Fruit fly (Drosophila melanogaster) whole organism, embryonic: ENCODE results near the gene gammaTub37C.

ENCODE experiments used
- Adf1 ChIP-seq: fragments of 200-800 bp; sonication (Bioruptor generic); IDR thresholded peaks from 2 replicates; pipeline ENCODE4 v1.3.6; 2022; ENCODE audit warnings: missing biosample characterization, missing genetic modification characterization
- Asciz ChIP-seq: fragments of 200-800 bp; sonication (Bioruptor generic); optimal IDR thresholded peaks from 2 replicates; lab custom pipeline; 2017; ENCODE audit warnings: missing biosample characterization, mild to moderate bottlenecking, missing genetic modification characterization, missing genetic modification reagents
- Atf6 ChIP-seq: fragments of 200-800 bp; sonication (Bioruptor generic); IDR thresholded peaks from 2 replicates; pipeline ENCODE4 v1.3.6; 2022; ENCODE audit warnings: missing biosample characterization, missing genetic modification characterization
- CG10274 ChIP-seq: fragments of 200-800 bp; sonication (Bioruptor generic); optimal IDR thresholded peaks from 3 replicates; lab custom pipeline; 2017; ENCODE audit warnings: missing biosample characterization, mild to moderate bottlenecking, missing genetic modification characterization
- CG11695 ChIP-seq: fragments of 200-800 bp; sonication (Bioruptor generic); IDR thresholded peaks from 3 replicates; pipeline ENCODE4 v1.3.6; 2022; ENCODE audit warnings: missing biosample characterization, missing genetic modification characterization
- CG11723 ChIP-seq: fragments of 200-800 bp; sonication (Bioruptor generic); optimal IDR thresholded peaks from 2 replicates; lab custom pipeline; 2017; ENCODE audit warnings: missing biosample characterization, mild to moderate bottlenecking, missing genetic modification characterization
- CG12104 ChIP-seq: fragments of 200-800 bp; sonication (Bioruptor generic); optimal IDR thresholded peaks from 3 replicates; lab custom pipeline; 2016; ENCODE audit warnings: missing biosample characterization, missing genetic modification characterization
- CG1233 ChIP-seq: fragments of 200-800 bp; sonication (Bioruptor generic); optimal IDR thresholded peaks from 4 replicates; lab custom pipeline; 2018; ENCODE audit warnings: missing biosample characterization, mild to moderate bottlenecking, missing genetic modification characterization
- CG12942 ChIP-seq: fragments of 200-800 bp; sonication (Bioruptor generic); optimal IDR thresholded peaks from 3 replicates; lab custom pipeline; 2016; ENCODE audit warnings: missing biosample characterization, missing genetic modification characterization
- CG13775 ChIP-seq: fragments of 200-800 bp; sonication (Bioruptor generic); optimal IDR thresholded peaks from 3 replicates; lab custom pipeline; 2017; ENCODE audit warnings: missing biosample characterization, mild to moderate bottlenecking, missing genetic modification characterization
- CG14014 ChIP-seq: fragments of 200-800 bp; sonication (Bioruptor generic); IDR thresholded peaks from 2 replicates; pipeline ENCODE4 v1.3.6; 2022; ENCODE audit warnings: missing biosample characterization, missing genetic modification characterization
- CG14965 ChIP-seq: fragments of 200-800 bp; sonication (Bioruptor generic); optimal IDR thresholded peaks from 2 replicates; lab custom pipeline; 2016; ENCODE audit warnings: missing biosample characterization, missing genetic modification characterization, borderline replicate concordance
- CG18599 ChIP-seq: fragments of 200-800 bp; sonication (Bioruptor generic); optimal IDR thresholded peaks from 3 replicates; lab custom pipeline; 2017; ENCODE audit warnings: missing biosample characterization, missing genetic modification characterization, mild to moderate bottlenecking, moderate library complexity, missing genetic modification reagents
- CG34422 ChIP-seq: fragments of 200-800 bp; sonication (Bioruptor generic); IDR thresholded peaks from 3 replicates; pipeline ENCODE4 v1.3.6; 2022; ENCODE audit warnings: missing biosample characterization, missing genetic modification characterization
- CG4360 ChIP-seq: fragments of 200-800 bp; sonication (Bioruptor generic); IDR thresholded peaks from 2 replicates; pipeline ENCODE4 v1.3.6; 2022; ENCODE audit warnings: missing biosample characterization, missing genetic modification characterization
- CG4707 ChIP-seq: fragments of 200-800 bp; sonication (Bioruptor generic); optimal IDR thresholded peaks from 2 replicates; lab custom pipeline; 2018; ENCODE audit warnings: missing biosample characterization, mild to moderate bottlenecking, missing genetic modification characterization, moderate library complexity
- CG5180 ChIP-seq: fragments of 200-800 bp; sonication (Bioruptor generic); optimal IDR thresholded peaks from 3 replicates; lab custom pipeline; 2017; ENCODE audit warnings: missing biosample characterization, missing genetic modification characterization, mild to moderate bottlenecking, moderate library complexity, missing genetic modification reagents
- CG9437 ChIP-seq: fragments of 200-800 bp; sonication (Bioruptor generic); optimal IDR thresholded peaks from 2 replicates; lab custom pipeline; 2018; ENCODE audit warnings: missing biosample characterization, mild to moderate bottlenecking, missing genetic modification characterization
- CTCF ChIP-seq: fragments of 200-800 bp; sonication (Bioruptor generic); optimal IDR thresholded peaks from 2 replicates; lab custom pipeline; 2017; ENCODE audit warnings: missing biosample characterization, mild to moderate bottlenecking, missing genetic modification characterization, moderate library complexity
- Ets65A ChIP-seq: fragments of 200-800 bp; sonication (Bioruptor generic); peaks from one replicate; lab custom pipeline; 2016; ENCODE audit warnings: missing biosample characterization, missing genetic modification characterization
- Hand ChIP-seq: fragments of 200-800 bp; sonication (Bioruptor generic); optimal IDR thresholded peaks from 2 replicates; lab custom pipeline; 2017; ENCODE audit warnings: mild to moderate bottlenecking, missing biosample characterization, missing genetic modification reagents, missing genetic modification characterization
- Hr39 ChIP-seq: fragments of >200 bp; optimal IDR thresholded peaks from 2 replicates; lab custom pipeline; 2017
- MTF-1 ChIP-seq: fragments of 200-800 bp; sonication (Bioruptor generic); optimal IDR thresholded peaks from 2 replicates; lab custom pipeline; 2018; ENCODE audit warnings: missing biosample characterization, mild to moderate bottlenecking, missing genetic modification characterization, borderline replicate concordance
- Mrtf ChIP-seq: fragments of 200-800 bp; sonication (Bioruptor generic); IDR thresholded peaks from 3 replicates; pipeline ENCODE4 v1.3.6; 2022; ENCODE audit warnings: missing biosample characterization, missing genetic modification characterization
- Nf-YA ChIP-seq: fragments of 200-800 bp; sonication (Bioruptor generic); IDR thresholded peaks from 2 replicates; pipeline ENCODE4 v1.3.6; 2022; ENCODE audit warnings: missing biosample characterization, missing genetic modification characterization
- Six4 ChIP-seq: fragments of 200-800 bp; sonication (Bioruptor generic); optimal IDR thresholded peaks from 2 replicates; lab custom pipeline; 2016; ENCODE audit warnings: missing biosample characterization, missing genetic modification characterization
- Sox102F ChIP-seq: fragments of 200-800 bp; sonication (Bioruptor generic); optimal IDR thresholded peaks from 2 replicates; lab custom pipeline; 2018; ENCODE audit warnings: missing biosample characterization, mild to moderate bottlenecking, missing genetic modification characterization, moderate library complexity
- Sry-β ChIP-seq: fragments of 200-800 bp; sonication (Bioruptor generic); optimal IDR thresholded peaks from 2 replicates; lab custom pipeline; 2018; ENCODE audit warnings: missing biosample characterization, mild to moderate bottlenecking, missing genetic modification characterization, moderate library complexity
- Stat92E ChIP-seq, 3 experiments: fragments of >200 bp in 2 of 3; fragments of 200-800 bp in 1 of 3; sonication (Bioruptor generic) in 1 of 3; optimal IDR thresholded peaks; 2 replicates each; lab custom pipeline; 2017 to 2019; ENCODE audit warnings: missing biosample characterization in 3 of 3, missing genetic modification characterization in 3 of 3, mild to moderate bottlenecking in 1 of 3, moderate library complexity in 1 of 3
- Usf ChIP-seq: fragments of 200-800 bp; sonication (Bioruptor generic); optimal IDR thresholded peaks from 2 replicates; lab custom pipeline; 2017; ENCODE audit warnings: missing genotype, missing biosample characterization, missing genetic modification characterization
- bbx ChIP-seq: fragments of 200-800 bp; sonication (Bioruptor generic); IDR thresholded peaks from 2 replicates; pipeline ENCODE4 v1.3.6; 2022; ENCODE audit warnings: missing biosample characterization, missing genetic modification characterization; ENCODE audit not compliant: partially characterized antibody
- en ChIP-seq: fragments of 200-800 bp; sonication (Bioruptor generic); optimal IDR thresholded peaks from 2 replicates; lab custom pipeline; 2016; ENCODE audit warnings: missing biosample characterization, missing genetic modification characterization
- fd102C ChIP-seq: fragments of 200-800 bp; sonication (Bioruptor generic); optimal IDR thresholded peaks from 2 replicates; lab custom pipeline; 2018; ENCODE audit warnings: missing biosample characterization, mild to moderate bottlenecking, missing genetic modification characterization, moderate library complexity
- fru ChIP-seq: fragments of >200 bp; optimal IDR thresholded peaks from 2 replicates; lab custom pipeline; 2017
- gfzf ChIP-seq: fragments of 200-800 bp; sonication (Bioruptor generic); optimal IDR thresholded peaks from 2 replicates; lab custom pipeline; 2016; ENCODE audit warnings: missing biosample characterization, mild to moderate bottlenecking, missing genetic modification characterization, moderate library complexity
- grau ChIP-seq: fragments of 200-800 bp; optimal IDR thresholded peaks from 3 replicates; lab custom pipeline; 2019; ENCODE audit warnings: missing biosample characterization, mild to moderate bottlenecking, missing genetic modification characterization, moderate library complexity
- ind ChIP-seq: fragments of 200-800 bp; sonication (Bioruptor generic); optimal IDR thresholded peaks from 3 replicates; lab custom pipeline; 2016; ENCODE audit warnings: missing biosample characterization, missing genetic modification characterization
- kah ChIP-seq: fragments of 200-800 bp; sonication (Bioruptor generic); optimal IDR thresholded peaks from 2 replicates; lab custom pipeline; 2018; ENCODE audit warnings: missing biosample characterization, mild to moderate bottlenecking, missing genetic modification characterization
- kay ChIP-seq: fragments of 200-800 bp; sonication (Bioruptor generic); optimal IDR thresholded peaks from 2 replicates; lab custom pipeline; 2016; ENCODE audit warnings: missing biosample characterization, missing genetic modification characterization
- luna ChIP-seq: fragments of 200-800 bp; sonication (Bioruptor generic); optimal IDR thresholded peaks from 2 replicates; lab custom pipeline; 2016; ENCODE audit warnings: missing biosample characterization, missing genetic modification characterization
- pb ChIP-seq: fragments of 200-800 bp; sonication (Bioruptor generic); optimal IDR thresholded peaks from 3 replicates; lab custom pipeline; 2016; ENCODE audit warnings: missing biosample characterization, missing genetic modification characterization
- pfk ChIP-seq: fragments of 200-800 bp; sonication (Bioruptor generic); optimal IDR thresholded peaks from 2 replicates; lab custom pipeline; 2018; ENCODE audit warnings: missing biosample characterization, mild to moderate bottlenecking, missing genetic modification characterization, moderate library complexity
- repo ChIP-seq: fragments of 200-800 bp; sonication (Bioruptor generic); optimal IDR thresholded peaks from 2 replicates; lab custom pipeline; 2016; ENCODE audit warnings: missing biosample characterization, missing genetic modification characterization
- sc ChIP-seq, 3 experiments: fragments of >200 bp in 2 of 3; fragments of 200-800 bp in 1 of 3; sonication (Bioruptor generic) in 1 of 3; optimal IDR thresholded peaks; 2 replicates in 2 of 3; 3 replicates in 1 of 3; lab custom pipeline; 2017; ENCODE audit warnings: mild to moderate bottlenecking in 1 of 3, missing biosample characterization in 1 of 3, missing genetic modification characterization in 1 of 3, missing genetic modification reagents in 1 of 3
- schlank ChIP-seq: fragments of 200-800 bp; sonication (Bioruptor generic); optimal IDR thresholded peaks from 2 replicates; lab custom pipeline; 2018; ENCODE audit warnings: missing biosample characterization, mild to moderate bottlenecking, missing genetic modification characterization
- sisA ChIP-seq: fragments of 200-800 bp; sonication (Bioruptor generic); IDR thresholded peaks from 2 replicates; pipeline ENCODE4 v1.3.6; 2022; ENCODE audit warnings: missing biosample characterization, missing genetic modification characterization
- stc ChIP-seq: fragments of 200-800 bp; sonication (Bioruptor generic); IDR thresholded peaks from 2 replicates; pipeline ENCODE4 v1.3.6; 2022; ENCODE audit warnings: missing biosample characterization, missing genetic modification characterization
- tgo ChIP-seq: fragments of 200-800 bp; sonication (Bioruptor generic); IDR thresholded peaks from 3 replicates; pipeline ENCODE4 v1.3.6; 2022; ENCODE audit warnings: missing biosample characterization, missing genetic modification characterization
- trem ChIP-seq: fragments of 200-800 bp; optimal IDR thresholded peaks from 3 replicates; lab custom pipeline; 2019; ENCODE audit warnings: missing biosample characterization, mild to moderate bottlenecking, missing genetic modification characterization, moderate library complexity
- usp ChIP-seq: fragments of >200 bp; optimal IDR thresholded peaks from 2 replicates; lab custom pipeline; 2017; ENCODE audit warnings: missing biosample characterization, missing genetic modification characterization

Gene gammaTub37C

dm6 chr2L:19159552-19160406 is 25.7 kb downstream of the gammaTub37C start (continued):
- TF ChIP-seq MTF-1 (GFP tag; lab: Kevin White, UChicago) (no peak), ind (no peak), CG14014 (GFP tag; lab: Robert Waterston, UW) (peak; percentile 18; the same call in 1 of the 2 replicates), repo (GFP tag; lab: Kevin White, UChicago) (no peak), CG13775 (GFP tag; lab: Kevin White, UChicago) (no peak), kay (GFP tag; lab: Kevin White, UChicago) (no peak), CG9437 (peak; percentile 6), Sry-β (no peak), CG12104 (no peak), Asciz (GFP tag; lab: Kevin White, UChicago) (no peak), fru (lab: Kevin White, UChicago) (no peak), tgo (no peak), trem (tag; lab: Kevin White, UChicago) (no peak), Hand (GFP tag; lab: Kevin White, UChicago) (no peak), pfk (GFP tag; lab: Kevin White, UChicago) (peak; percentile 84), gfzf (no peak), bbx (no peak), CG11723 (no peak), CG5180 (GFP tag; lab: Kevin White, UChicago) (no peak), sisA (GFP tag; lab: Robert Waterston, UW) (no peak; the same call in 1 of the 2 replicates), CG4360 (GFP tag; lab: Robert Waterston, UW) (peak; percentile 60), CG18599 (GFP tag; lab: Kevin White, UChicago) (no peak), fd102C (GFP tag; lab: Kevin White, UChicago) (no peak), Usf (GFP tag; lab: Kevin White, UChicago) (no peak), CG10274 (GFP tag; lab: Kevin White, UChicago) (no peak), CTCF (GFP tag; lab: Kevin White, UChicago) (no peak), Adf1 (GFP tag; lab: Robert Waterston, UW) (no peak; the same call in 1 of the 2 replicates), Hr39 (lab: Kevin White, UChicago) (no peak), Stat92E (GFP tag; optimal IDR thresholded peaks at IDR 0.05; lab: Kevin White, UChicago) (no peak), CG12942 (GFP tag; lab: Kevin White, UChicago) (no peak), CG1233 (GFP tag; lab: Kevin White, UChicago) (no peak), grau (peak; percentile 26), usp (no peak), luna (no peak), Atf6 (GFP tag; lab: Robert Waterston, UW) (no peak), CG34422 (GFP tag; lab: Robert Waterston, UW) (no peak), kah (GFP tag; lab: Kevin White, UChicago) (no peak), CG4707 (GFP tag; lab: Kevin White, UChicago) (no peak), Sox102F (GFP tag; lab: Kevin White, UChicago) (no peak), Ets65A (GFP tag; lab: Kevin White, UChicago) (no peak), CG11695 (GFP tag; lab: Robert Waterston, UW) (no peak), schlank (no peak), Mrtf (no peak), Nf-YA (GFP tag; lab: Robert Waterston, UW) (no peak), stc (GFP tag; lab: Robert Waterston, UW) (0 out of 2 replicates have a peak, but pooled peaks have one; percentile 2), Six4 (no peak), pb (no peak), CG14965 (GFP tag; lab: Kevin White, UChicago) (no peak), en (GFP tag; lab: Kevin White, UChicago) (no peak), sc (optimal IDR thresholded peaks at IDR 0.05; lab: Kevin White, UChicago) (no peak), sc (GFP tag; optimal IDR thresholded peaks at IDR 0.05; lab: Kevin White, UChicago) (peak; percentile 1)
